Fruit fly (Drosophila melanogaster) whole organism: ENCODE results near the gene da.

ENCODE experiments used
- CG8478 ChIP-seq: fragments of >200 bp; optimal IDR thresholded peaks from 2 replicates; lab custom pipeline; 2018; ENCODE audit warnings: inconsistent platforms
- Dll ChIP-seq: fragments of >200 bp; optimal IDR thresholded peaks from 2 replicates; lab custom pipeline; 2017
- EcR ChIP-seq, 2 experiments: fragments of >200 bp; optimal IDR thresholded peaks; 2 replicates each; lab custom pipeline; 2017; ENCODE audit warnings: missing biosample characterization in 2 of 2, missing genetic modification characterization in 2 of 2, missing genetic modification reagents in 2 of 2
- pan ChIP-seq: fragments of >200 bp; optimal IDR thresholded peaks from 2 replicates; lab custom pipeline; 2017
- psq ChIP-seq: fragments of >200 bp; optimal IDR thresholded peaks from 2 replicates; lab custom pipeline; 2017
- usp ChIP-seq: fragments of >200 bp; optimal IDR thresholded peaks from 2 replicates; lab custom pipeline; 2017; ENCODE audit warnings: missing biosample characterization, missing genetic modification characterization, mixed read lengths

Gene da

dm6 chr2L:10393467-10393866 lies 5.6 kb downstream of the da start:
- no peak for TF ChIP-seq CG8478 (lab: Kevin White, UChicago)
- no peak for TF ChIP-seq psq (lab: Kevin White, UChicago)

DNA sequence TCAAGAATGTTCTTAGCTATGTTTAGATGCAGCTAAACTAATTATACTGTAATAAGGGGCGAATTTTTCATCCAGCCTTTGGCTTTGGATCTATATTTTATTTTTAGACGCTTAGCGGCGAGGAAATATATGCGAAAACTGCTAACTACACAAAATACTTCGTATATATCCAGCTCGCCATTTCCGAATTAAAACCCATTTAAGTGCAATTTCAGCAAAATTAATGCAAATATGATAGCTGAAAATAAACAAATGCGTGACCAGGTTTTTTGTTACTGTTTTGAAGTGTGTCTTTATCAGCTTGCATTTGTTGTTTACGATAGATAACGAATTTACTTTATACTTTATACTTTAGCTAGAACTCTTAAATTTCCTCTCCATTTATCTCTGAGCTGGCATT lies 7.1 kb downstream of the da start:
- TF ChIP-seq pan (lab: Kevin White, UChicago): no peak
- no peak for TF ChIP-seq usp (GFP tag; lab: Kevin White, UChicago)
- TF ChIP-seq EcR (GFP tag; optimal IDR thresholded peaks at IDR 0.05; lab: Kevin White, UChicago): no peak
- no peak for TF ChIP-seq Dll
- TF ChIP-seq CG8478 (lab: Kevin White, UChicago): no peak
- no peak for TF ChIP-seq psq (lab: Kevin White, UChicago)

DNA sequence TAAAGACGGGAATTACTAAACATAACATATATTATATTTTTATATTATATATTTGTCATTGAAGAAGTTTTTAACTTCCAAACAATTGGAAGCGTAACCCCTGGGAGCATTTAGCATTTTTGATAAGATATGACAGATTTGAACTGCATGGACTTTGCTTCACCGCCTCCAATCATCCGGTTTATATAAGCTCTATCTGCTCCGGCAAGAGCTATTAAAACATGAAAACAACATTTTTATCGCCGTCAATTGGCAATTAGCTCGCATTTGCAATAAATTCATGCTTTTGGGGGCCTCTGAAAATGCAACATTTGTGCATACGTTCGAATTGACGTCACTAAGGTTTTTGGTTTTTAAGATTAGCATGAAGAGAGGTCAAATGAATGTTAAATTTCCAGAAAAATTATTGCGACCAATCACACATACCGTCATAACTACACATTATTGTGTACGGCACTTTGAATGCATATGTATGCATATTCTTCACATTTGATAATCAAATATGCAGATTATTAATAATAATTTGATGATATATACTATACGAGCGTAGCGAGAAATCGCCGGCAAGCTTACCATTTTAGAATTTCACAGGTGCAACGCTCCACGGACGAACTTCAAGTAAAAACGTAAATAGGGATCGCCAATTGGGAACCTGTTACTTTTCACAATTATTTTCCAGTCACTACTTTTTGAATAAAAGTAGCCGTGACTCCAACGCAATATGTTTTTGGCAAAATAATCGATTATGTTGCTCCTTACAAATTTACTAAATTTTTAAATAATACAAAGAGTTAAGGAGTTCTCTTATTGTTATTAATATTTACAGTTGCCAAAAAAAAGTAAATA lies 8.0 kb downstream of the da start, which contains the start of gene Mdh1:
Mdh1 (minus strand) TSS at position 691 of the 846 bp plus-strand sequence.
- no peak for TF ChIP-seq usp (GFP tag; lab: Kevin White, UChicago)
- no peak for TF ChIP-seq EcR (GFP tag; optimal IDR thresholded peaks at IDR 0.05; lab: Kevin White, UChicago)
- no peak for TF ChIP-seq Dll
- no peak for TF ChIP-seq pan (lab: Kevin White, UChicago)
- no peak for TF ChIP-seq psq (lab: Kevin White, UChicago)
- no peak for TF ChIP-seq CG8478 (lab: Kevin White, UChicago)

- TF ChIP-seq pan (lab: Kevin White, UChicago): no peak
- TF ChIP-seq usp (GFP tag; lab: Kevin White, UChicago): no peak
- TF ChIP-seq CG8478 (lab: Kevin White, UChicago): no peak
- no peak for TF ChIP-seq Dll
- TF ChIP-seq psq (lab: Kevin White, UChicago): no peak
- no peak for TF ChIP-seq EcR (GFP tag; optimal IDR thresholded peaks at IDR 0.05; lab: Kevin White, UChicago)
These were observed 8.6 kb downstream of the da start, which contains the start of gene Cnot4 for dm6 chr2L:10396488-10396824. Cnot4 (plus strand) TSS chr2L:10396716.

dm6 chr2L:10396877-10397587 lies 9.1 kb downstream of the da start:
- TF ChIP-seq usp (GFP tag; lab: Kevin White, UChicago) (no peak), EcR (GFP tag; optimal IDR thresholded peaks at IDR 0.05; lab: Kevin White, UChicago) (no peak), pan (lab: Kevin White, UChicago) (no peak), CG8478 (lab: Kevin White, UChicago) (no peak), Dll (no peak), psq (lab: Kevin White, UChicago) (no peak)

dm6 chr2L:10403803-10404315 lies 16.0 kb downstream of the da start:
- TF ChIP-seq pan (lab: Kevin White, UChicago) (no peak), usp (GFP tag; lab: Kevin White, UChicago) (no peak), Dll (no peak), CG8478 (lab: Kevin White, UChicago) (no peak), EcR (GFP tag; optimal IDR thresholded peaks at IDR 0.05; lab: Kevin White, UChicago) (no peak), psq (lab: Kevin White, UChicago) (no peak)

dm6 chr2L:10405008-10405654 lies 17.2 kb downstream of the da start, which contains the start of the genes CG17768, LSm-4 and Ir31a:
CG17768 (minus strand) TSS chr2L:10405203.
LSm-4 (minus strand) TSS chr2L:10405203.
Ir31a (plus strand) TSS chr2L:10405565.
- no peak for TF ChIP-seq usp (GFP tag; lab: Kevin White, UChicago)
- no peak for TF ChIP-seq psq (lab: Kevin White, UChicago)
- TF ChIP-seq Dll: no peak
- TF ChIP-seq pan (lab: Kevin White, UChicago): no peak
- TF ChIP-seq CG8478 (lab: Kevin White, UChicago): no peak
- no peak for TF ChIP-seq EcR (GFP tag; optimal IDR thresholded peaks at IDR 0.05; lab: Kevin White, UChicago)

DNA sequence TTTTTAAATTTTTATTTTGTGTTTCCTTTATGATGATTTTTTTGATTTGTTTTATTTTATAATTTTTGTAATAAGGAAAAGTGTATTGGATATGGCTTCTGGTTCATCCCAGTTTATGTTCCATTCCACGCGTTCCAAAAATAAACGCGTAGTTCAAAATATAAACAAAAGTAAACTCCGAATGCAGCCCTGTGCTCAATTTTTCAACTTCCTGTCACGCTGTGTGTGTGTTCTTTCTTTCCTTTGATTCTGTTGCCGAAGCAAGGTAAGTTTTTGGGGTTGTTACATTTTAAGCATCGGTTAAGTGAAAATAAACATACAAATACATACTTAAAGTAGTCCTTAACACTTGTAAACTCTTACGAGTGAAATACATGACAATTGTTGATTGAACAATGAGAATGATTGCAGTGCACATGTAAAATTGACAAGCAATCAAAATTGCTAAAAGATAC lies 20.2 kb downstream of the da start, which contains the start of the genes Ip259 and RpS27A:
Ip259 (plus strand) TSS at position 231 of the 455 bp plus-strand sequence.
RpS27A (plus strand) TSS at position 231 of the 455 bp plus-strand sequence.
- TF ChIP-seq Dll (no peak), CG8478 (lab: Kevin White, UChicago) (no peak), usp (GFP tag; lab: Kevin White, UChicago) (no peak), EcR (GFP tag; optimal IDR thresholded peaks at IDR 0.05; lab: Kevin White, UChicago) (no peak), psq (lab: Kevin White, UChicago) (no peak), pan (lab: Kevin White, UChicago) (no peak)

DNA sequence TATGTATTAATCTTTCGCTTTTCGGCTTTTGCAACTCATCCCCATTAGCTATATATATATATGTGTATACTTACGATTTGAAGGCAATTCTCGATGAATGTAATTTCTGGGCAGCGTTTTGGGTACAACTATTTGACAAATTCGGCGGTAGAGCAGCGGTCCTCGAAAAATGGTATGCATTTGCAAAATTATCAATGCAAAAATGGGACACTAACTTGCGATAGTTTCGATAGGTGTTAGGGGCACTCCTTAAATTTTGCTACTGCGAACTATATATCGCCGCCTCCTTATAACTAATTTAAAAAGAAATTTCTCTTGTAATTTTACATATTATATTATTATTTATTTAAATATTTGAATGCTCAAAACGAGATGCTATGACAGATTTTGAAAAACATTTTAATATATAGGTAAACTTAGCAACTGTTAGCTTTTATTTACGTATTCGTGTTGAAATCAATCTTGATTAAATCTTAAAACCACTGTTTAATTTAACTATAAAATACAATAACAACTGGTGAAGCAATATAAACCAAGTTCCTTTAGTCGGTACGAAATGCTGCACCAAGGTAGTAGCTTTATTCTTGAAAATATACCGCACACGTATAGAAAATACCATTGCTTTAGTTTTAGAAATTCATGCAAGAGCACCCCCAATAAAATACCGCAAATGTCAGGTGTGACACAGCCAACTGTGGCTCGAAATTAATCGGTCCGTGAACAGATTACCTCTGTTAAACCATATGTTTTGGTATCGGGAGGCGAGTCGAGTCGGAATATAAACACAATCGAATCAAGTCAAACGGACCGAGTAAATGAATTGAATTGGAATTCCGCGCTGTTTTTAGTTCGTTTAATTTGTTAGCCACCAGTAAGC lies 25.6 kb downstream of the da start, which contains the start of the genes CG5355 and Klp31E:
CG5355 (minus strand) TSS at position 213 of the 877 bp plus-strand sequence.
Klp31E (plus strand) TSS at position 767 of the 877 bp plus-strand sequence.
- TF ChIP-seq psq (lab: Kevin White, UChicago) (no peak), pan (lab: Kevin White, UChicago) (no peak), EcR (GFP tag; optimal IDR thresholded peaks at IDR 0.05; lab: Kevin White, UChicago) (no peak), CG8478 (lab: Kevin White, UChicago) (no peak), usp (GFP tag; lab: Kevin White, UChicago) (no peak), Dll (no peak)

DNA sequence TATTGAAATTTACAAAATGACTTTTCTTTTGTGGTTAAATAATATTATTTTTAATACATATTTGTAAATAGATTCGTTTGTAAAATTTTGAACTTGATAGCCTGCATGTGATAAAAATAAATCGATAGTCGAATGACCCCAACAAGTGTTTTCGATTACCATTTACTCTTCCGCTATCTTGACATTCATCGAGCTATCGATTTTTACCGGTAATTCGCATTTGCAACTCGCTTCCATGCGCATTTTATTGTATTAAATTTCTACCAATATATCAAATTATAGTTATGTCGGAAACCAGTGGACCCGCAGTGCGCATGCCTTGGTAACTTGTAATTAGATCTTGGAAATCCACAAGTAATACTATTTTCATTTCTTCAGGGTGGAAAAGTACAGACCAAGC lies 31.1 kb downstream of the da start, which contains the start of gene RfC3:
RfC3 (plus strand) TSS at position 210 of the 400 bp plus-strand sequence.
- TF ChIP-seq usp (GFP tag; lab: Kevin White, UChicago) (no peak), EcR (GFP tag; optimal IDR thresholded peaks at IDR 0.05; lab: Kevin White, UChicago) (no peak), psq (lab: Kevin White, UChicago) (no peak), pan (lab: Kevin White, UChicago) (no peak)
